Worm (Caenorhabditis elegans): ENCODE results near the gene syf-2.

syf-2 gene

DNA sequence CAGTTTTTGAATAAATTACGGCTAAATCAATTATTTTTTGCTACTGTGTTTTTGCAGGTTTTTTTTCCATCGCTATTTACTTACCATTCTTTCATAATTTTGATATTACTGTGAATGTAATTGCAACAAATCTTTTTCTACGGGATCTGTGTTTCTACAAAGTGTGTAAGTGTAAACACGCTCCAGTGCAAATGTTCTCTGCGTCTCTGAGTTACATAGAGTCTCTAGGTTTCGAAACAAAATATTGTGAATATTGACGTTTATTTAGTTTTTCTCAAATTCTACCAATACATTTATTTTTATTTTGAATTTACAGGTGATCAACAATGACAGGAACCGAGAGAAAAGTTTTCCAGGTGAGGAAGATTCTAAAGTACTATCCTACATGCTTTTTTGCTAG lies 22.1 kb upstream of the syf-2 start, which contains the start of gene yju-2 (continued):
- TF ChIP-seq lin-39 (tag; optimal IDR thresholded peaks at IDR 0.05) = no peak

- TF ChIP-seq nfya-1 (tag; optimal IDR thresholded peaks at IDR 0.05; ENCODE audit: insufficient read depth) (peak; percentile 48), ceh-9 (tag; optimal IDR thresholded peaks at IDR 0.05) (no peak), pqm-1 (tag; optimal IDR thresholded peaks at IDR 0.05) (peak; percentile 32), jun-1 (tag; optimal IDR thresholded peaks at IDR 0.05) (no peak), elt-2 (tag; optimal IDR thresholded peaks at IDR 0.05) (peak; percentile 7), elt-1 (tag; optimal IDR thresholded peaks at IDR 0.05) (no peak), hmg-11 (tag; optimal IDR thresholded peaks at IDR 0.05) (peak; percentile 63), zag-1 (tag; optimal IDR thresholded peaks at IDR 0.05) (no peak), lin-39 (tag; optimal IDR thresholded peaks at IDR 0.05) (peak; percentile 53), sea-2 (GFP tag; optimal IDR thresholded peaks at IDR 0.05) (no peak), snpc-4 (tag; optimal IDR thresholded peaks at IDR 0.05) (peak; percentile 42), nhr-25 (tag; optimal IDR thresholded peaks at IDR 0.05) (no peak), nhr-237 (tag; optimal IDR thresholded peaks at IDR 0.05) (no peak), lin-15B (tag; optimal IDR thresholded peaks at IDR 0.05) (peak; percentile 66), pha-4 (tag; optimal IDR thresholded peaks at IDR 0.05) (peak; percentile 60)
These were observed 19.9 kb upstream of the syf-2 start, which contains the start of gene epg-4 for ce11 chrIII:7181822-7182221. Gene epg-4, plus strand, starts transcription at chrIII:7182167.

DNA sequence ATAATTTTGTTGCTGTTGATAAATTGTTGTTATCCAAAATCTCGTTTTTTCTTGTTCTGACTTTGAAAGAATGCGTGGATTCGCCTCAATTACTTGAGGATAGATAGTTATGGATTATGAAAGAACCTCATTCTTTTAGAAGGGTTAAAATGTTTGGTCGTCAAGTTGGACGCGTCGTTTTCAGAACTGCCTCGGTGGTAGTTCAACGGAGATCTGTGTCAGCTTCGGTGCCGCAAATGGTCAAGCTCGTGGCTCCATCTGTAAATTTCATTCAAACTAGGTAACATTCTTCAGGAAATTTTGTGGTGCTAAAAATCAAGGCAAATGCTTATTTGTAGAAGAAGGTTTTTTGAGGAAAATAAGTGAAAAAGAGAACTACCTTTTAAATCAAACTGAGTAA lies 18.7 kb upstream of the syf-2 start, which contains the start of gene ndab-2:
ndab-2 (plus strand) TSS at position 140 of the 400 bp plus-strand sequence.
- TF ChIP-seq sea-2 (GFP tag; optimal IDR thresholded peaks at IDR 0.05) = no peak
- TF ChIP-seq ama-1 (optimal IDR thresholded peaks at IDR 0.05) = peak; percentile 66

DNA sequence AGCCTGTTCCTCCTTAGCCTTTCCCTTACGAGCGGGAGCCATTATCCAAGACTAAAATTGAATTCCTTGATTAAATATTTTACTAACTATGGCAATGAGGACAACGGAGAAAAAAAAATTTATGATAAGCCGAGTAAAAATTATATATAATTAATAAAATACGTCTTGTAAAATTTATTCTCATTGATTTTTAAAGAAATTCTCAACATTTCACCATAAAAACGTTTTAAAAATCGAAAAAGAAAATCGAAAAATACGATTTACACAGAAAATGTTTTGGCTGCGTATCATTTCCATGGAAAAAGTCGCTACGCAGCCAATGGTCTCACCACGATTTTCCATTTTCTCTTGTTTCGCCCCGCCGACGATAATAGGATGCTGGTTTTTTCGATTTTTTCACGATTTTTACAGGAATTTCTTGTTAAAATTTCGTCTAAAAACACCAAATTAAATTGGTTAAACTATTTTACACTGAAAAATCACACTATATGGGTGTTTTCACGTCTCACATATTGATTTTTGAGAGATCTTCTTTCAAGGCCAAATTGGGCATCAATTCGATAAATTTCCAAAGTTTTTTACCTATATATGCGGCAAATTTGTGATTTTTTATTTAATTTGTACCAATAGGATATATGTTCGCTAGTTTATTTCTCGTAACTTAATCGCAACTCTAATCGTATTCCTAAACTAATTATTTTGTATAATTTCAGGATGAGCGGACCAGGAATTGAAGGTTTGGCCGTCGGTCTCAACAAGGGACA lies 17.8 kb upstream of the syf-2 start, which contains the start of the genes rps-14 and rpl-36:
rps-14 (minus strand) TSS at position 51 of the 764 bp plus-strand sequence.
rpl-36 (plus strand) TSS at position 714 of the 764 bp plus-strand sequence.
- TF ChIP-seq sea-2 (GFP tag; optimal IDR thresholded peaks at IDR 0.05) = no peak
- peak; percentile 74 for TF ChIP-seq ZK546.5 (tag; optimal IDR thresholded peaks at IDR 0.05)
- TF ChIP-seq mdl-1 (tag; optimal IDR thresholded peaks at IDR 0.05) = no peak
- TF ChIP-seq nhr-77 (tag; optimal IDR thresholded peaks at IDR 0.05) = no peak
- TF ChIP-seq nhr-76 (tag; optimal IDR thresholded peaks at IDR 0.05) = peak; percentile 8
- TF ChIP-seq fos-1 (tag; optimal IDR thresholded peaks at IDR 0.05) = no peak
- TF ChIP-seq mml-1 (tag; optimal IDR thresholded peaks at IDR 0.05) = no peak
- peak; percentile 94 for TF ChIP-seq nhr-23 (tag; optimal IDR thresholded peaks at IDR 0.05)
- peak; percentile 62 for TF ChIP-seq ztf-4 (tag; optimal IDR thresholded peaks at IDR 0.05)
- peak; percentile 81 for TF ChIP-seq egl-27 (tag; optimal IDR thresholded peaks at IDR 0.05)
- no peak for TF ChIP-seq ceh-9 (tag; optimal IDR thresholded peaks at IDR 0.05)
- TF ChIP-seq ztf-11 (tag; optimal IDR thresholded peaks at IDR 0.05) = no peak
- no peak for TF ChIP-seq daf-12 (tag; optimal IDR thresholded peaks at IDR 0.05)
- TF ChIP-seq hmg-11 (tag; optimal IDR thresholded peaks at IDR 0.05) = peak; percentile 67
- TF ChIP-seq egl-5 (tag; optimal IDR thresholded peaks at IDR 0.05) = peak; percentile 78
- TF ChIP-seq ama-1 (optimal IDR thresholded peaks at IDR 0.05) = peak; percentile 85
- TF ChIP-seq elt-2 (tag; optimal IDR thresholded peaks at IDR 0.05) = peak; percentile 61
- TF ChIP-seq R02D3.7 (tag; optimal IDR thresholded peaks at IDR 0.05) = peak; percentile 84
- TF ChIP-seq snpc-4 (tag; optimal IDR thresholded peaks at IDR 0.05) = peak; percentile 65
- TF ChIP-seq elt-1 (tag; optimal IDR thresholded peaks at IDR 0.05) = peak; percentile 33
- TF ChIP-seq lsy-12 (tag; optimal IDR thresholded peaks at IDR 0.05) = peak; percentile 91
- TF ChIP-seq fkh-10 (GFP tag; optimal IDR thresholded peaks at IDR 0.05) = peak; percentile 61
- TF ChIP-seq nfya-1 (tag; optimal IDR thresholded peaks at IDR 0.05; ENCODE audit: insufficient read depth) = peak; percentile 96
- no peak for TF ChIP-seq eor-1 (tag; optimal IDR thresholded peaks at IDR 0.05)
- TF ChIP-seq nhr-67 (tag; optimal IDR thresholded peaks at IDR 0.05) = no peak
- peak; percentile 40 for TF ChIP-seq ceh-28 (tag; optimal IDR thresholded peaks at IDR 0.05)
- peak; percentile 78 for TF ChIP-seq pqm-1 (tag; optimal IDR thresholded peaks at IDR 0.05)
- TF ChIP-seq ceh-82 (tag; optimal IDR thresholded peaks at IDR 0.05) = no peak
- no peak for TF ChIP-seq unc-62 (GFP tag; optimal IDR thresholded peaks at IDR 0.05)
- no peak for TF ChIP-seq zag-1 (tag; optimal IDR thresholded peaks at IDR 0.05)
- no peak for TF ChIP-seq nhr-237 (tag; optimal IDR thresholded peaks at IDR 0.05)
- TF ChIP-seq jun-1 (tag; optimal IDR thresholded peaks at IDR 0.05) = peak; percentile 72
- no peak for TF ChIP-seq elt-3 (tag; optimal IDR thresholded peaks at IDR 0.05)
- no peak for TF ChIP-seq ceh-16 (tag; optimal IDR thresholded peaks at IDR 0.05)
- no peak for TF ChIP-seq aly-2 (tag; optimal IDR thresholded peaks at IDR 0.05)
- peak; percentile 61 for TF ChIP-seq nhr-11 (tag; optimal IDR thresholded peaks at IDR 0.05)
- no peak for TF ChIP-seq nhr-12 (tag; optimal IDR thresholded peaks at IDR 0.05)
- TF ChIP-seq nhr-28 (tag; optimal IDR thresholded peaks at IDR 0.05) = no peak
- peak; percentile 96 for TF ChIP-seq lin-15B (tag; optimal IDR thresholded peaks at IDR 0.05)
- TF ChIP-seq skn-1 (tag; optimal IDR thresholded peaks at IDR 0.05) = peak; percentile 90
- TF ChIP-seq unc-39 (tag; optimal IDR thresholded peaks at IDR 0.05) = no peak
- peak; percentile 30 for TF ChIP-seq tbx-2 (tag; optimal IDR thresholded peaks at IDR 0.05)
- TF ChIP-seq nhr-25 (tag; optimal IDR thresholded peaks at IDR 0.05) = peak; percentile 95
